Fruit fly (Drosophila melanogaster): ENCODE results near the gene ND-42.
A peak's percentile ranks its signal among the peaks of the same experiment; 100 is the strongest.

The ND-42 gene

DNA sequence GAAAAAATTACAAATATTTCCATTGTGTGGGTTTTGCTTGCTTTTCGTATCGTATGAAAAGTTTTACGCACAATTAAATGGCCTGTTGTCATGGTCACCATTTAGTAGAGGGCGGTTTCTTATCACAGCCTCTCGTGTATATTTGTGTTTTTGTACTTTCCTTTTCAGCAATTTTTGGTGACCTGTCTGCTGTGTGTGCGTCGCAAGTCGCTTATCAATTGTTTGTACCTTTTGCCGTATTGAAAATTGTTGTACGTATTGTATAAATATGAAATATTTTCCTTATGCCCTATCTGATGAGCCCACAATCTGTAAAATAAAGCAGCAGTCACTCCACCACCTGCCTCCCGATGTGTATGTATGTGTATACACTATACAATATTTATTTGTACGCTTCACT, 38.9 kb downstream of the ND-42 start (continued):
- TF ChIP-seq CG9609 (GFP tag; optimal IDR thresholded peaks at IDR 0.05) = no peak
- no peak for TF ChIP-seq abd-A (tag; optimal IDR thresholded peaks at IDR 0.05)
- TF ChIP-seq HLH54F (GFP tag; optimal IDR thresholded peaks at IDR 0.05) = no peak
- TF ChIP-seq CG13287 (GFP tag; IDR thresholded peaks at IDR 0.05; ENCODE audit: partially characterized antibody) = no peak
- no peak for TF ChIP-seq CG7987 (GFP tag; optimal IDR thresholded peaks at IDR 0.05)
- no peak for TF ChIP-seq chif (GFP tag; optimal IDR thresholded peaks at IDR 0.05)
- no peak for TF ChIP-seq CG16813 (GFP tag; IDR thresholded peaks at IDR 0.05; ENCODE audit: partially characterized antibody)
- TF ChIP-seq CG4707 (GFP tag; optimal IDR thresholded peaks at IDR 0.05) = no peak
- TF ChIP-seq CG10543 (GFP tag; optimal IDR thresholded peaks at IDR 0.05) = no peak
- TF ChIP-seq phol (tag; optimal IDR thresholded peaks at IDR 0.05) = no peak
- TF ChIP-seq CG12155 (GFP tag; optimal IDR thresholded peaks at IDR 0.05) = no peak
- TF ChIP-seq cg (GFP tag; optimal IDR thresholded peaks at IDR 0.05) = no peak
- TF ChIP-seq sug (tag; optimal IDR thresholded peaks at IDR 0.05) = no peak
- TF ChIP-seq sna (GFP tag; IDR thresholded peaks at IDR 0.05; ENCODE audit: partially characterized antibody) = no peak
- no peak for TF ChIP-seq CG7556 (GFP tag; optimal IDR thresholded peaks at IDR 0.05)
- TF ChIP-seq Mrtf (GFP tag; IDR thresholded peaks at IDR 0.05) = no peak
- no peak for TF ChIP-seq Bgb (GFP tag; IDR thresholded peaks at IDR 0.05; ENCODE audit: partially characterized antibody)
- no peak for TF ChIP-seq CG12391 (tag; optimal IDR thresholded peaks at IDR 0.05)
- 0 out of 3 replicates have a peak, but pooled peaks have one; percentile 46 for TF ChIP-seq CG2199 (GFP tag; IDR thresholded peaks at IDR 0.05)
- TF ChIP-seq CG2712 (tag; optimal IDR thresholded peaks at IDR 0.05) = peak; percentile 7
- TF ChIP-seq fd64A (GFP tag; optimal IDR thresholded peaks at IDR 0.05) = peak; percentile 14
- TF ChIP-seq Blimp-1 (GFP tag; optimal IDR thresholded peaks at IDR 0.05) = peak; percentile 8
- TF ChIP-seq ind (GFP tag; optimal IDR thresholded peaks at IDR 0.05) = no peak
- TF ChIP-seq da (GFP tag; optimal IDR thresholded peaks at IDR 0.05) = no peak
- peak; percentile 16 for TF ChIP-seq Spps (tag; optimal IDR thresholded peaks at IDR 0.05)
- no peak for TF ChIP-seq CG17802 (tag; optimal IDR thresholded peaks at IDR 0.05)
- no peak for TF ChIP-seq CG11093 (GFP tag; IDR thresholded peaks at IDR 0.05)
- TF ChIP-seq CG6765 (GFP tag; optimal IDR thresholded peaks at IDR 0.05) = no peak
- TF ChIP-seq wor (GFP tag; IDR thresholded peaks at IDR 0.05) = no peak
- TF ChIP-seq CG17912 (GFP tag; optimal IDR thresholded peaks at IDR 0.05) = no peak
- TF ChIP-seq Eip74EF (GFP tag; optimal IDR thresholded peaks at IDR 0.05) = no peak
- no peak for TF ChIP-seq zf30C (GFP tag; optimal IDR thresholded peaks at IDR 0.05)
- 0 out of 2 replicates have a peak, but pooled peaks have one; percentile 14 for TF ChIP-seq Xrp1 (GFP tag; IDR thresholded peaks at IDR 0.05)
- no peak for TF ChIP-seq CG3847 (GFP tag; IDR thresholded peaks at IDR 0.05)
- no peak for TF ChIP-seq CG17186 (GFP tag; optimal IDR thresholded peaks at IDR 0.05)
- TF ChIP-seq pb (GFP tag; optimal IDR thresholded peaks at IDR 0.05) = no peak
- no peak for TF ChIP-seq CG9437 (GFP tag; optimal IDR thresholded peaks at IDR 0.05)
- peak in 1 of 2 experiments; percentile 11 for TF ChIP-seq Pdp1 (GFP tag; optimal IDR thresholded peaks at IDR 0.05)
- TF ChIP-seq Optix (GFP tag; IDR thresholded peaks at IDR 0.05) = no peak
- no peak for TF ChIP-seq Sry-δ (GFP tag; optimal IDR thresholded peaks at IDR 0.05)
- TF ChIP-seq Dad (GFP tag; optimal IDR thresholded peaks at IDR 0.05) = no peak
- no peak for TF ChIP-seq nerfin-2 (GFP tag; IDR thresholded peaks at IDR 0.05; ENCODE audit: partially characterized antibody)
- TF ChIP-seq repo (GFP tag; optimal IDR thresholded peaks at IDR 0.05) = no peak
- peak; percentile 2 for TF ChIP-seq grn (GFP tag; optimal IDR thresholded peaks at IDR 0.05)
- TF ChIP-seq so (GFP tag; IDR thresholded peaks at IDR 0.05) = no peak
- no peak for TF ChIP-seq lbe (GFP tag; optimal IDR thresholded peaks at IDR 0.05)
- TF ChIP-seq Xbp1 (GFP tag; optimal IDR thresholded peaks at IDR 0.05) = no peak
- TF ChIP-seq YL-1 (GFP tag; optimal IDR thresholded peaks at IDR 0.05) = no peak
- no peak for TF ChIP-seq CG10462 (GFP tag; optimal IDR thresholded peaks at IDR 0.05)
- no peak for TF ChIP-seq odd (GFP tag; optimal IDR thresholded peaks at IDR 0.05)
- TF ChIP-seq unpg (GFP tag; optimal IDR thresholded peaks at IDR 0.05) = no peak

Data from whole organism, embryonic.